Fruit fly (Drosophila melanogaster) whole organism, embryonic: Measurements from ENCODE around the gene mRpS31.

ENCODE experiments used
- Aef1 ChIP-seq: fragments of 200-800 bp; sonication (Bioruptor generic); IDR thresholded peaks from 3 replicates; pipeline ENCODE4 v1.3.6; 2022; ENCODE audit warnings: missing biosample characterization, missing genetic modification characterization
- CG10959 ChIP-seq: fragments of 200-800 bp; sonication (Bioruptor generic); IDR thresholded peaks from 2 replicates; pipeline ENCODE4 v1.3.6; 2022; ENCODE audit warnings: missing biosample characterization, missing genetic modification characterization
- CG11398 ChIP-seq: fragments of 200-800 bp; sonication (Bioruptor generic); optimal IDR thresholded peaks from 2 replicates; lab custom pipeline; 2016; ENCODE audit warnings: missing biosample characterization, missing genetic modification characterization
- CG11456 ChIP-seq: fragments of 200-800 bp; sonication (Bioruptor generic); IDR thresholded peaks from 3 replicates; pipeline ENCODE4 v1.3.6; 2022; ENCODE audit warnings: missing biosample characterization, missing genetic modification characterization
- CG12219 ChIP-seq: fragments of 200-800 bp; sonication (Bioruptor generic); optimal IDR thresholded peaks from 3 replicates; lab custom pipeline; 2018; ENCODE audit warnings: missing biosample characterization, mild to moderate bottlenecking, missing genetic modification characterization
- CG1233 ChIP-seq: fragments of 200-800 bp; sonication (Bioruptor generic); optimal IDR thresholded peaks from 4 replicates; lab custom pipeline; 2018; ENCODE audit warnings: missing biosample characterization, mild to moderate bottlenecking, missing genetic modification characterization
- CG14441 ChIP-seq: fragments of 200-800 bp; sonication (Bioruptor generic); IDR thresholded peaks from 2 replicates; pipeline ENCODE4 v1.3.6; 2022; ENCODE audit warnings: missing biosample characterization, missing genetic modification characterization
- CG18764 ChIP-seq: fragments of 200-800 bp; sonication (Bioruptor generic); optimal IDR thresholded peaks from 3 replicates; lab custom pipeline; 2016; ENCODE audit warnings: missing biosample characterization, missing genetic modification characterization
- CG3838 ChIP-seq: fragments of 200-800 bp; sonication (Bioruptor generic); optimal IDR thresholded peaks from 3 replicates; lab custom pipeline; 2016; ENCODE audit warnings: missing biosample characterization, missing genetic modification characterization
- CG4328 ChIP-seq: fragments of 200-800 bp; sonication (Bioruptor generic); optimal IDR thresholded peaks from 3 replicates; lab custom pipeline; 2017; ENCODE audit warnings: missing biosample characterization, missing genetic modification reagents, missing genetic modification characterization
- CG4730 ChIP-seq: fragments of 200-800 bp; sonication (Bioruptor generic); IDR thresholded peaks from 2 replicates; pipeline ENCODE4 v1.3.6; 2022; ENCODE audit warnings: missing biosample characterization, missing genetic modification characterization
- CG4854 ChIP-seq: fragments of 200-800 bp; sonication (Bioruptor generic); optimal IDR thresholded peaks from 2 replicates; lab custom pipeline; 2016; ENCODE audit warnings: missing biosample characterization, missing genetic modification characterization, inconsistent platforms
- CG6654 ChIP-seq: fragments of 200-800 bp; sonication (Bioruptor generic); optimal IDR thresholded peaks from 2 replicates; lab custom pipeline; 2017; ENCODE audit warnings: missing biosample characterization, mild to moderate bottlenecking, missing genetic modification characterization
- CG8924 ChIP-seq: fragments of 200-800 bp; optimal IDR thresholded peaks from 3 replicates; lab custom pipeline; 2019; ENCODE audit warnings: missing biosample characterization, mild to moderate bottlenecking, missing genetic modification characterization, moderate library complexity
- CG9437 ChIP-seq: fragments of 200-800 bp; sonication (Bioruptor generic); optimal IDR thresholded peaks from 2 replicates; lab custom pipeline; 2018; ENCODE audit warnings: missing biosample characterization, mild to moderate bottlenecking, missing genetic modification characterization
- CTCF ChIP-seq: fragments of 200-800 bp; sonication (Bioruptor generic); optimal IDR thresholded peaks from 2 replicates; lab custom pipeline; 2017; ENCODE audit warnings: missing biosample characterization, mild to moderate bottlenecking, missing genetic modification characterization, moderate library complexity
- CoRest ChIP-seq: fragments of 200-800 bp; sonication (Bioruptor generic); optimal IDR thresholded peaks from 3 replicates; lab custom pipeline; 2018; ENCODE audit warnings: missing biosample characterization, mild to moderate bottlenecking, missing genetic modification characterization, moderate library complexity
- Dll ChIP-seq: fragments of 200-800 bp; sonication (Bioruptor generic); IDR thresholded peaks from 4 replicates; pipeline ENCODE4 v1.3.6; 2022; ENCODE audit warnings: missing biosample characterization, missing genetic modification characterization; ENCODE audit not compliant: partially characterized antibody
- HLH3B ChIP-seq: fragments of 200-800 bp; sonication (Bioruptor generic); IDR thresholded peaks from 2 replicates; pipeline ENCODE4 v1.3.6; 2022; ENCODE audit warnings: missing biosample characterization, missing genetic modification characterization
- Hand ChIP-seq: fragments of 200-800 bp; sonication (Bioruptor generic); optimal IDR thresholded peaks from 2 replicates; lab custom pipeline; 2017; ENCODE audit warnings: mild to moderate bottlenecking, missing biosample characterization, missing genetic modification reagents, missing genetic modification characterization
- Hmx ChIP-seq: fragments of 200-800 bp; sonication (Bioruptor generic); optimal IDR thresholded peaks from 2 replicates; lab custom pipeline; 2016; ENCODE audit warnings: missing biosample characterization, missing genetic modification characterization
- Hr78 ChIP-seq, 2 experiments: fragments of 200-800 bp in 1 of 2; fragments of >200 bp in 1 of 2; sonication (Bioruptor generic) in 1 of 2; optimal IDR thresholded peaks; 2 replicates each; lab custom pipeline; 2017 to 2019; ENCODE audit warnings: missing biosample characterization in 2 of 2, missing genetic modification characterization in 2 of 2, mild to moderate bottlenecking in 1 of 2, moderate library complexity in 1 of 2
- Lhr ChIP-seq: fragments of 200-800 bp; sonication (Bioruptor generic); optimal IDR thresholded peaks from 3 replicates; lab custom pipeline; 2017; ENCODE audit warnings: mild to moderate bottlenecking, missing biosample characterization, missing genetic modification reagents, missing genetic modification characterization
- Lpt ChIP-seq: fragments of >200 bp; optimal IDR thresholded peaks from 2 replicates; lab custom pipeline; 2018; ENCODE audit warnings: missing biosample characterization, missing genetic modification characterization
- Mrtf ChIP-seq: fragments of 200-800 bp; sonication (Bioruptor generic); IDR thresholded peaks from 3 replicates; pipeline ENCODE4 v1.3.6; 2022; ENCODE audit warnings: missing biosample characterization, missing genetic modification characterization
- PHDP ChIP-seq: fragments of 200-800 bp; sonication (Bioruptor generic); optimal IDR thresholded peaks from 3 replicates; lab custom pipeline; 2018; ENCODE audit warnings: missing biosample characterization, mild to moderate bottlenecking, missing genetic modification characterization, moderate library complexity
- Trl ChIP-seq, 3 experiments: fragments of >200 bp in 2 of 3; fragments of 200-800 bp in 1 of 3; sonication (Bioruptor generic) in 1 of 3; optimal IDR thresholded peaks; 2 replicates in 1 of 3; 3 replicates in 2 of 3; lab custom pipeline; 2016 to 2017; ENCODE audit warnings: missing biosample characterization in 1 of 3, missing genetic modification characterization in 1 of 3
- Xbp1 ChIP-seq: fragments of 200-800 bp; sonication (Bioruptor generic); optimal IDR thresholded peaks from 3 replicates; lab custom pipeline; 2016; ENCODE audit warnings: missing biosample characterization, mild to moderate bottlenecking, missing genetic modification characterization
- bowl ChIP-seq: fragments of 200-800 bp; sonication (Bioruptor generic); IDR thresholded peaks from 2 replicates; pipeline ENCODE4 v1.3.6; 2022; ENCODE audit warnings: missing biosample characterization, missing genetic modification characterization
- bsh ChIP-seq, 2 experiments: fragments of 200-800 bp; sonication (Bioruptor generic); optimal IDR thresholded peaks; 2 replicates each; lab custom pipeline; 2017 to 2018; ENCODE audit warnings: mild to moderate bottlenecking in 2 of 2, missing biosample characterization in 2 of 2, missing genetic modification characterization in 2 of 2, moderate library complexity in 1 of 2
- ci ChIP-seq: fragments of 200-800 bp; sonication (Bioruptor generic); IDR thresholded peaks from 3 replicates; pipeline ENCODE4 v1.3.6; 2022; ENCODE audit warnings: missing biosample characterization, missing genetic modification characterization
- corto ChIP-seq: fragments of 200-800 bp; sonication (Bioruptor generic); optimal IDR thresholded peaks from 2 replicates; lab custom pipeline; 2016; ENCODE audit warnings: missing biosample characterization, mild to moderate bottlenecking, missing genetic modification characterization, moderate library complexity
- dimm ChIP-seq: fragments of 200-800 bp; sonication (Bioruptor generic); IDR thresholded peaks from 2 replicates; pipeline ENCODE4 v1.3.6; 2022; ENCODE audit warnings: missing biosample characterization, missing genetic modification characterization
- disco-r ChIP-seq: fragments of 200-800 bp; sonication (Bioruptor generic); optimal IDR thresholded peaks from 2 replicates; lab custom pipeline; 2016; ENCODE audit warnings: missing biosample characterization, missing genetic modification characterization
- dm ChIP-seq: fragments of 200-800 bp; sonication (Bioruptor generic); optimal IDR thresholded peaks from 3 replicates; lab custom pipeline; 2016; ENCODE audit warnings: missing biosample characterization, missing genetic modification characterization
- emc ChIP-seq: fragments of 200-800 bp; sonication (Bioruptor generic); optimal IDR thresholded peaks from 2 replicates; lab custom pipeline; 2016; ENCODE audit warnings: missing biosample characterization, missing genetic modification characterization
- ems ChIP-seq: fragments of 200-800 bp; sonication (Bioruptor generic); optimal IDR thresholded peaks from 3 replicates; lab custom pipeline; 2016; ENCODE audit warnings: missing biosample characterization, missing genetic modification characterization
- fu2 ChIP-seq: fragments of 200-800 bp; sonication (Bioruptor generic); optimal IDR thresholded peaks from 2 replicates; lab custom pipeline; 2016; ENCODE audit warnings: missing biosample characterization, missing genetic modification characterization
- gro ChIP-seq: fragments of 200-800 bp; sonication (Bioruptor generic); optimal IDR thresholded peaks from 2 replicates; lab custom pipeline; 2016; ENCODE audit warnings: missing biosample characterization, missing genetic modification characterization
- gsb-n ChIP-seq: fragments of 200-800 bp; sonication (Bioruptor generic); optimal IDR thresholded peaks from 3 replicates; lab custom pipeline; 2018; ENCODE audit warnings: missing biosample characterization, mild to moderate bottlenecking, missing genetic modification characterization
- jigr1 ChIP-seq: fragments of 200-800 bp; sonication (Bioruptor generic); IDR thresholded peaks from 3 replicates; pipeline ENCODE4 v1.3.6; 2022; ENCODE audit warnings: missing biosample characterization, missing genetic modification characterization
- jumu ChIP-seq: fragments of 200-800 bp; sonication (Bioruptor generic); optimal IDR thresholded peaks from 3 replicates; lab custom pipeline; 2016; ENCODE audit warnings: missing biosample characterization, missing genetic modification characterization
- nerfin-2 ChIP-seq: fragments of 200-800 bp; sonication (Bioruptor generic); IDR thresholded peaks from 2 replicates; pipeline ENCODE4 v1.3.6; 2022; ENCODE audit warnings: missing biosample characterization, missing genetic modification characterization; ENCODE audit not compliant: partially characterized antibody
- nmo ChIP-seq: fragments of 200-800 bp; sonication (Bioruptor generic); optimal IDR thresholded peaks from 2 replicates; lab custom pipeline; 2018; ENCODE audit warnings: missing biosample characterization, mild to moderate bottlenecking, missing genetic modification characterization, moderate library complexity
- odd ChIP-seq: fragments of 200-800 bp; sonication (Bioruptor generic); optimal IDR thresholded peaks from 2 replicates; lab custom pipeline; 2017; ENCODE audit warnings: missing biosample characterization, mild to moderate bottlenecking, missing genetic modification characterization
- rib ChIP-seq: fragments of 200-800 bp; sonication (Bioruptor generic); IDR thresholded peaks from 2 replicates; pipeline ENCODE4 v1.3.6; 2022; ENCODE audit warnings: missing biosample characterization, missing genetic modification characterization
- sd ChIP-seq: fragments of 200-800 bp; sonication (Bioruptor generic); optimal IDR thresholded peaks from 3 replicates; lab custom pipeline; 2018; ENCODE audit warnings: missing biosample characterization, mild to moderate bottlenecking, missing genetic modification characterization, moderate library complexity
- sug ChIP-seq: fragments of 200-800 bp; optimal IDR thresholded peaks from 2 replicates; lab custom pipeline; 2019; ENCODE audit warnings: missing biosample characterization, mild to moderate bottlenecking, missing genetic modification characterization, moderate library complexity
- tap ChIP-seq: fragments of 200-800 bp; optimal IDR thresholded peaks from 3 replicates; lab custom pipeline; 2019; ENCODE audit warnings: missing biosample characterization, mild to moderate bottlenecking, missing genetic modification characterization, moderate library complexity
- vnd ChIP-seq: fragments of 200-800 bp; sonication (Bioruptor generic); IDR thresholded peaks from 3 replicates; pipeline ENCODE4 v1.3.6; 2022; ENCODE audit warnings: missing biosample characterization, missing genetic modification characterization; ENCODE audit not compliant: partially characterized antibody

The mRpS31 gene

dm6 chr3L:15982783-15983432 is 22.1 kb upstream of the mRpS31 start, which contains the start of the genes brm and Arl1 (continued):
- TF ChIP-seq nmo (GFP tag; lab: Kevin White, UChicago) = peak; percentile 99
- TF ChIP-seq CG4730 = peak; percentile 99
- peak; percentile 59; the same call in 2 of the 4 replicates for TF ChIP-seq Dll (GFP tag; lab: Robert Waterston, UW)
- peak; percentile 85 for TF ChIP-seq fu2 (GFP tag; lab: Kevin White, UChicago)
- TF ChIP-seq jumu (GFP tag; lab: Kevin White, UChicago) = peak; percentile 70
- peak; percentile 99 for TF ChIP-seq Aef1
- TF ChIP-seq ci (GFP tag; lab: Robert Waterston, UW) = peak; percentile 99
- peak; percentile 98 for TF ChIP-seq sug
- TF ChIP-seq CG12219 (GFP tag; lab: Kevin White, UChicago) = peak; percentile 90
- TF ChIP-seq rib (GFP tag; lab: Robert Waterston, UW) = peak; percentile 99
- peak; percentile 99 for TF ChIP-seq Mrtf (GFP tag; lab: Robert Waterston, UW)
- TF ChIP-seq ems (GFP tag; lab: Kevin White, UChicago) = peak; percentile 94
- peak; percentile 78 for TF ChIP-seq CG3838 (GFP tag; lab: Kevin White, UChicago)
- TF ChIP-seq CoRest = peak; percentile 99
- peak; percentile 99 for TF ChIP-seq Xbp1 (GFP tag; lab: Kevin White, UChicago)
- TF ChIP-seq vnd (GFP tag; lab: Robert Waterston, UW) = peak; percentile 49; the same call in 1 of the 3 replicates
- peak; percentile 98 for TF ChIP-seq CG8924
- peak; percentile 73 for TF ChIP-seq CG11398
- TF ChIP-seq corto = peak; percentile 92
- no peak for TF ChIP-seq gsb-n (tag; lab: Kevin White, UChicago)
- TF ChIP-seq nerfin-2 (GFP tag; lab: Robert Waterston, UW) = peak; percentile 14; the same call in 1 of the 2 replicates
- TF ChIP-seq CG4328 (GFP tag; lab: Kevin White, UChicago) = peak; percentile 99
- peak; percentile 90 for TF ChIP-seq CG9437 (GFP tag; lab: Kevin White, UChicago)
- TF ChIP-seq CG4854 (GFP tag; lab: Kevin White, UChicago) = peak; percentile 90
- no peak for TF ChIP-seq Hr78 (GFP tag; optimal IDR thresholded peaks at IDR 0.05; lab: Kevin White, UChicago)
- peak; percentile 96 for TF ChIP-seq jigr1
- TF ChIP-seq Hand (GFP tag; lab: Kevin White, UChicago) = peak; percentile 93
- TF ChIP-seq CG6654 (GFP tag; lab: Kevin White, UChicago) = peak; percentile 91
- TF ChIP-seq HLH3B (GFP tag; lab: Robert Waterston, UW) = peak; percentile 99
- peak; percentile 96 for TF ChIP-seq CG18764 (GFP tag; lab: Kevin White, UChicago)
- TF ChIP-seq PHDP (tag; lab: Kevin White, UChicago) = peak; percentile 98
- peak; percentile 99 for TF ChIP-seq CG11456 (GFP tag; lab: Robert Waterston, UW)
- TF ChIP-seq bsh (GFP tag; optimal IDR thresholded peaks at IDR 0.05; lab: Kevin White, UChicago) = peak; percentile 80 to 98
- TF ChIP-seq dm (GFP tag; lab: Kevin White, UChicago) = peak; percentile 78
- TF ChIP-seq sd (tag; lab: Kevin White, UChicago) = peak; percentile 91
- TF ChIP-seq Lhr (GFP tag; lab: Kevin White, UChicago) = peak; percentile 93
- peak; percentile 15 for TF ChIP-seq disco-r (GFP tag; lab: Kevin White, UChicago)
- TF ChIP-seq odd (GFP tag; lab: Kevin White, UChicago) = peak; percentile 94
- TF ChIP-seq CG1233 (GFP tag; lab: Kevin White, UChicago) = peak; percentile 99
- TF ChIP-seq Trl (optimal IDR thresholded peaks at IDR 0.05; lab: Kevin White, UChicago) = no peak
- peak; percentile 85 for TF ChIP-seq Trl (GFP tag; optimal IDR thresholded peaks at IDR 0.05; lab: Kevin White, UChicago)
- peak; percentile 62 for TF ChIP-seq CTCF (GFP tag; lab: Kevin White, UChicago)
- peak; percentile 83 for TF ChIP-seq Hmx (GFP tag; lab: Kevin White, UChicago)
- peak; percentile 89 for TF ChIP-seq gro
- TF ChIP-seq emc (GFP tag; lab: Kevin White, UChicago) = peak; percentile 74
- peak; percentile 99 for TF ChIP-seq CG14441 (GFP tag; lab: Robert Waterston, UW)
- peak; percentile 96 for TF ChIP-seq tap
- peak; percentile 97 for TF ChIP-seq CG10959
- no peak for TF ChIP-seq Lpt (GFP tag; lab: Kevin White, UChicago)
- peak; percentile 96 for TF ChIP-seq dimm
- TF ChIP-seq bowl (GFP tag; lab: Robert Waterston, UW) = peak; percentile 97
